Worm (Caenorhabditis elegans): ENCODE results near the gene srt-73.

srt-73 gene

ce11 chrIV:7879017-7879416 is at the start of gene srt-73:
srt-73 (plus strand) TSS chrIV:7879317.
- no peak for TF ChIP-seq Y55F3AM.14 (GFP tag; optimal IDR thresholded peaks at IDR 0.05)
- no peak for TF ChIP-seq ceh-82 (tag; optimal IDR thresholded peaks at IDR 0.05)
- TF ChIP-seq ceh-16 (tag; optimal IDR thresholded peaks at IDR 0.05) = no peak

DNA sequence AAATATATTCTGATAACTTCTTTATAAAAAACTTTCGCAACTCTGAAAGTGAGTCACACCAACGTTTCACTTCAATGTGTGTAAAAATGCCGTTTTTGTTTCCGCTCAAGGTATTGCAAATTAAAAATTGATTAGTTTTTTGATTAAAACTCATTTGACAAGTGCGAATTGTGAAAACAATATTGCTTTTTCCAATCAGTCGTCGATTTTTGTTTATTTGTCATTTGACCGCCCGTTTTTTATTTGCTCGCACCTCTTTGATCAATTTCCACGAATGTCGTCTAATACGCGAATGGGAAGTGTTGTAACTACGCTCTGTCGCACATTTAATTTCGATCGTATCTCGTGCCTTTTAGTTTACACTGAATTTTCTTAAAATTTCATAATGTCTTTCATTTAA is 49.0 kb upstream of the srt-73 start, which contains the start of gene mvb-12:
mvb-12 (plus strand) TSS at position 375 of the 400 bp plus-strand sequence.
- no peak for TF ChIP-seq blmp-1 (tag; optimal IDR thresholded peaks at IDR 0.05; ENCODE audit: insufficient read depth)
- no peak for TF ChIP-seq F13H6.1 (tag; optimal IDR thresholded peaks at IDR 0.05)
- TF ChIP-seq ztf-4 (tag; optimal IDR thresholded peaks at IDR 0.05) = no peak
- TF ChIP-seq sma-9 (GFP tag; optimal IDR thresholded peaks at IDR 0.05) = no peak
- no peak for TF ChIP-seq sma-9 (tag; optimal IDR thresholded peaks at IDR 0.05)
- TF ChIP-seq nhr-12 (tag; optimal IDR thresholded peaks at IDR 0.05) = no peak
- TF ChIP-seq lsy-2 (tag; optimal IDR thresholded peaks at IDR 0.05) = peak in 1 of 2 experiments; percentile 54
- peak; percentile 43 for TF ChIP-seq nhr-129 (tag; optimal IDR thresholded peaks at IDR 0.05)
- TF ChIP-seq nhr-21 (tag; optimal IDR thresholded peaks at IDR 0.05) = no peak
- TF ChIP-seq elt-3 (tag; optimal IDR thresholded peaks at IDR 0.05) = no peak
- no peak for TF ChIP-seq ztf-11 (tag; optimal IDR thresholded peaks at IDR 0.05)
- TF ChIP-seq skn-1 (tag; optimal IDR thresholded peaks at IDR 0.05) = no peak
- TF ChIP-seq snpc-4 (tag; optimal IDR thresholded peaks at IDR 0.05) = no peak
- TF ChIP-seq C34F6.9 (tag; optimal IDR thresholded peaks at IDR 0.05) = peak; percentile 43
- TF ChIP-seq crh-2 (tag; optimal IDR thresholded peaks at IDR 0.05) = peak; percentile 21
- no peak for TF ChIP-seq nhr-25 (tag; optimal IDR thresholded peaks at IDR 0.05)
- no peak for TF ChIP-seq ZK546.5 (tag; optimal IDR thresholded peaks at IDR 0.05)
- no peak for TF ChIP-seq zag-1 (tag; optimal IDR thresholded peaks at IDR 0.05)
- TF ChIP-seq aly-2 (tag; optimal IDR thresholded peaks at IDR 0.05) = no peak
- no peak for TF ChIP-seq nhr-23 (tag; optimal IDR thresholded peaks at IDR 0.05)
- TF ChIP-seq ama-1 (optimal IDR thresholded peaks at IDR 0.05) = no peak
- TF ChIP-seq nhr-6 (tag; optimal IDR thresholded peaks at IDR 0.05) = no peak
- no peak for TF ChIP-seq egl-27 (tag; optimal IDR thresholded peaks at IDR 0.05)
- TF ChIP-seq ceh-82 (tag; optimal IDR thresholded peaks at IDR 0.05) = no peak
- no peak for TF ChIP-seq nhr-11 (tag; optimal IDR thresholded peaks at IDR 0.05)
- peak; percentile 40 for TF ChIP-seq unc-55 (GFP tag; optimal IDR thresholded peaks at IDR 0.05)
- peak; percentile 37 for TF ChIP-seq fos-1 (tag; optimal IDR thresholded peaks at IDR 0.05)
- no peak for TF ChIP-seq lin-11 (tag; optimal IDR thresholded peaks at IDR 0.05)
- TF ChIP-seq mbf-1 (tag; optimal IDR thresholded peaks at IDR 0.05) = no peak

ce11 chrIV:7834625-7835228 is 44.4 kb upstream of the srt-73 start, which contains the start of gene erp-44.2:
erp-44.2 (minus strand) TSS chrIV:7834675.
- TF ChIP-seq elt-1 (tag; optimal IDR thresholded peaks at IDR 0.05) = no peak
- TF ChIP-seq aly-2 (tag; optimal IDR thresholded peaks at IDR 0.05) = no peak
- TF ChIP-seq nhr-10 (tag; optimal IDR thresholded peaks at IDR 0.05) = no peak
- no peak for TF ChIP-seq unc-39 (tag; optimal IDR thresholded peaks at IDR 0.05)

DNA sequence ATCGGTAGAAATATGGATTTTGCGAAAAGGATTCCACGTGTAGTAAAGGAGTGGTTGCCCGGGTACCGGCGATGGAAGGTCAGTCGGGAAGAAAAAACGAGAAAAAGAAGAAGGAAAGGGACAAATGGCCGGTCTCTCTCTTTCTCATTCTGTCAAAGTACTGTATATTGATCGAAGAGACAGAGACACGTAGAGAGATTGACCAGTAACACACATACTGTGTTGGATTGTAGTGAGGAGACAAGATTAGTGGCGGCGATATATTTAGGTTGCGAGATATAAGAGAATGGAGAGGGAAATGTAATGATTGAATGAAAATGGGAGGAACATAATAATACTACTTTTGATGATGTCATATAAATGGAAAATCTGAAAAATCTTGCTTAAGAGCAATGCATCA is 43.1 kb upstream of the srt-73 start:
- no peak for TF ChIP-seq zag-1 (tag; optimal IDR thresholded peaks at IDR 0.05)
- TF ChIP-seq F13H6.1 (tag; optimal IDR thresholded peaks at IDR 0.05) = no peak
- peak; percentile 4 for TF ChIP-seq nhr-21 (tag; optimal IDR thresholded peaks at IDR 0.05)
- no peak for TF ChIP-seq lin-13 (GFP tag; optimal IDR thresholded peaks at IDR 0.05)
- no peak for TF ChIP-seq mdl-1 (tag; optimal IDR thresholded peaks at IDR 0.05)
- TF ChIP-seq peb-1 (tag; optimal IDR thresholded peaks at IDR 0.05) = no peak
- TF ChIP-seq sma-3 (GFP tag; optimal IDR thresholded peaks at IDR 0.05) = peak; percentile 19
- TF ChIP-seq snpc-4 (tag; optimal IDR thresholded peaks at IDR 0.05) = no peak
- no peak for TF ChIP-seq skn-1 (tag; optimal IDR thresholded peaks at IDR 0.05)
- no peak for TF ChIP-seq lin-11 (tag; optimal IDR thresholded peaks at IDR 0.05)
- no peak for TF ChIP-seq ztf-11 (tag; optimal IDR thresholded peaks at IDR 0.05)
- TF ChIP-seq aly-2 (tag; optimal IDR thresholded peaks at IDR 0.05) = no peak
- no peak for TF ChIP-seq ztf-4 (tag; optimal IDR thresholded peaks at IDR 0.05)
- TF ChIP-seq sem-4 (tag; optimal IDR thresholded peaks at IDR 0.05) = no peak
- TF ChIP-seq unc-55 (GFP tag; optimal IDR thresholded peaks at IDR 0.05) = no peak
- TF ChIP-seq nhr-129 (tag; optimal IDR thresholded peaks at IDR 0.05) = peak; percentile 29
- peak; percentile 44 for TF ChIP-seq nhr-25 (tag; optimal IDR thresholded peaks at IDR 0.05)
- TF ChIP-seq blmp-1 (tag; optimal IDR thresholded peaks at IDR 0.05; ENCODE audit: insufficient read depth) = peak; percentile 39
- TF ChIP-seq lsy-2 (tag; optimal IDR thresholded peaks at IDR 0.05) = peak in 1 of 2 experiments; percentile 38
- no peak for TF ChIP-seq nhr-10 (tag; optimal IDR thresholded peaks at IDR 0.05)
- no peak for TF ChIP-seq unc-39 (tag; optimal IDR thresholded peaks at IDR 0.05)
- TF ChIP-seq alr-1 (tag; optimal IDR thresholded peaks at IDR 0.05) = no peak
- TF ChIP-seq nhr-11 (tag; optimal IDR thresholded peaks at IDR 0.05) = no peak
- no peak for TF ChIP-seq egl-27 (tag; optimal IDR thresholded peaks at IDR 0.05)
- no peak for TF ChIP-seq nhr-6 (tag; optimal IDR thresholded peaks at IDR 0.05)
- no peak for TF ChIP-seq unc-62 (GFP tag; optimal IDR thresholded peaks at IDR 0.05)
- no peak for TF ChIP-seq ceh-82 (tag; optimal IDR thresholded peaks at IDR 0.05)
- TF ChIP-seq sma-9 (GFP tag; optimal IDR thresholded peaks at IDR 0.05) = no peak
- TF ChIP-seq sma-9 (tag; optimal IDR thresholded peaks at IDR 0.05) = no peak
- no peak for TF ChIP-seq nhr-237 (tag; optimal IDR thresholded peaks at IDR 0.05)
- TF ChIP-seq fos-1 (tag; optimal IDR thresholded peaks at IDR 0.05) = peak; percentile 6
- TF ChIP-seq nhr-12 (tag; optimal IDR thresholded peaks at IDR 0.05) = no peak
- no peak for TF ChIP-seq ZK546.5 (tag; optimal IDR thresholded peaks at IDR 0.05)
- no peak for TF ChIP-seq lin-39 (tag; optimal IDR thresholded peaks at IDR 0.05)
- no peak for TF ChIP-seq dmd-4 (tag; optimal IDR thresholded peaks at IDR 0.05)
- no peak for TF ChIP-seq elt-1 (tag; optimal IDR thresholded peaks at IDR 0.05)
- peak; percentile 8 for TF ChIP-seq C34F6.9 (tag; optimal IDR thresholded peaks at IDR 0.05)

All from whole organism, L2 larva.